Fruit fly (Drosophila melanogaster) whole organism, embryonic: ENCODE measurements around the gene CG11251.

Experiments used
- Adf1 ChIP-seq: fragments of 200-800 bp; sonication (Bioruptor generic); IDR thresholded peaks from 2 replicates; pipeline ENCODE4 v1.3.6; 2022; ENCODE audit warnings: missing biosample characterization, missing genetic modification characterization
- CG13287 ChIP-seq: fragments of 200-800 bp; sonication (Bioruptor generic); IDR thresholded peaks from 2 replicates; pipeline ENCODE4 v1.3.6; 2022; ENCODE audit warnings: missing biosample characterization, missing genetic modification characterization; ENCODE audit not compliant: partially characterized antibody
- CG15011 ChIP-seq: fragments of 200-800 bp; sonication (Bioruptor generic); optimal IDR thresholded peaks from 3 replicates; lab custom pipeline; 2018; ENCODE audit warnings: missing biosample characterization, mild to moderate bottlenecking, missing genetic modification characterization
- CG15479 ChIP-seq: fragments of 200-800 bp; sonication (Bioruptor generic); optimal IDR thresholded peaks from 3 replicates; lab custom pipeline; 2019; ENCODE audit warnings: missing biosample characterization, mild to moderate bottlenecking, missing genetic modification characterization, moderate library complexity
- CG15514 ChIP-seq: fragments of 200-800 bp; sonication (Bioruptor generic); optimal IDR thresholded peaks from 3 replicates; lab custom pipeline; 2017; ENCODE audit warnings: missing biosample characterization, missing genetic modification characterization, mild to moderate bottlenecking, moderate library complexity, missing genetic modification reagents
- CG15696 ChIP-seq: fragments of 200-800 bp; sonication (Bioruptor generic); optimal IDR thresholded peaks from 2 replicates; lab custom pipeline; 2019; ENCODE audit warnings: missing biosample characterization, mild to moderate bottlenecking, missing genetic modification characterization, moderate library complexity
- CG17568 ChIP-seq: fragments of 200-800 bp; sonication (Bioruptor generic); optimal IDR thresholded peaks from 2 replicates; lab custom pipeline; 2018; ENCODE audit warnings: missing biosample characterization, mild to moderate bottlenecking, missing genetic modification characterization, moderate library complexity
- CG17829 ChIP-seq: fragments of 200-800 bp; optimal IDR thresholded peaks from 2 replicates; lab custom pipeline; 2019; ENCODE audit warnings: missing biosample characterization, mild to moderate bottlenecking, missing genetic modification characterization, moderate library complexity
- CG2120 ChIP-seq: fragments of 200-800 bp; sonication (Bioruptor generic); optimal IDR thresholded peaks from 3 replicates; lab custom pipeline; 2016; ENCODE audit warnings: missing biosample characterization, missing genetic modification characterization
- CG2199 ChIP-seq: fragments of 200-800 bp; sonication (Bioruptor generic); IDR thresholded peaks from 3 replicates; pipeline ENCODE4 v1.3.6; 2022; ENCODE audit warnings: missing biosample characterization, missing genetic modification characterization
- CG2712 ChIP-seq: fragments of 200-800 bp; optimal IDR thresholded peaks from 3 replicates; lab custom pipeline; 2019; ENCODE audit warnings: missing biosample characterization, mild to moderate bottlenecking, missing genetic modification characterization, moderate library complexity
- CG30020 ChIP-seq: fragments of 200-800 bp; optimal IDR thresholded peaks from 2 replicates; lab custom pipeline; 2019; ENCODE audit warnings: missing biosample characterization, mild to moderate bottlenecking, missing genetic modification characterization, moderate library complexity
- CG31441 ChIP-seq: fragments of 200-800 bp; sonication (Bioruptor generic); IDR thresholded peaks from 2 replicates; pipeline ENCODE4 v1.3.6; 2022; ENCODE audit warnings: missing biosample characterization, missing genetic modification characterization
- CG3281 ChIP-seq: fragments of 200-800 bp; sonication (Bioruptor generic); optimal IDR thresholded peaks from 3 replicates; lab custom pipeline; 2017; ENCODE audit warnings: missing biosample characterization, mild to moderate bottlenecking, missing genetic modification characterization
- CG33213 ChIP-seq: fragments of 200-800 bp; sonication (Bioruptor generic); optimal IDR thresholded peaks from 3 replicates; lab custom pipeline; 2016; ENCODE audit warnings: missing biosample characterization, missing genetic modification characterization
- CG3995 ChIP-seq: fragments of 200-800 bp; sonication (Bioruptor generic); optimal IDR thresholded peaks from 3 replicates; lab custom pipeline; 2016; ENCODE audit warnings: missing biosample characterization, missing genetic modification characterization
- CG5180 ChIP-seq: fragments of 200-800 bp; sonication (Bioruptor generic); optimal IDR thresholded peaks from 3 replicates; lab custom pipeline; 2017; ENCODE audit warnings: missing biosample characterization, missing genetic modification characterization, mild to moderate bottlenecking, moderate library complexity, missing genetic modification reagents
- CG7271 ChIP-seq: fragments of 200-800 bp; sonication (Bioruptor generic); optimal IDR thresholded peaks from 2 replicates; lab custom pipeline; 2018; ENCODE audit warnings: missing biosample characterization, mild to moderate bottlenecking, missing genetic modification characterization, moderate library complexity
- CG7556 ChIP-seq: fragments of 200-800 bp; sonication (Bioruptor generic); optimal IDR thresholded peaks from 2 replicates; lab custom pipeline; 2017; ENCODE audit warnings: missing biosample characterization, mild to moderate bottlenecking, missing genetic modification characterization
- CG8765 ChIP-seq: fragments of 200-800 bp; sonication (Bioruptor generic); IDR thresholded peaks from 2 replicates; pipeline ENCODE4 v1.3.6; 2022; ENCODE audit warnings: missing biosample characterization, missing genetic modification characterization
- CG8924 ChIP-seq: fragments of 200-800 bp; optimal IDR thresholded peaks from 3 replicates; lab custom pipeline; 2019; ENCODE audit warnings: missing biosample characterization, mild to moderate bottlenecking, missing genetic modification characterization, moderate library complexity
- CG9797 ChIP-seq: fragments of 200-800 bp; sonication (Bioruptor generic); optimal IDR thresholded peaks from 3 replicates; lab custom pipeline; 2018; ENCODE audit warnings: missing biosample characterization, mild to moderate bottlenecking, missing genetic modification characterization
- D ChIP-seq, 2 experiments: fragments of 200-800 bp in 1 of 2; fragments of >200 bp in 1 of 2; sonication (Bioruptor generic) in 1 of 2; optimal IDR thresholded peaks; 2 replicates in 1 of 2; 3 replicates in 1 of 2; lab custom pipeline; 2017; ENCODE audit warnings: mild to moderate bottlenecking in 1 of 2, missing biosample characterization in 1 of 2, missing genetic modification characterization in 1 of 2, missing genetic modification reagents in 1 of 2
- D19A ChIP-seq: fragments of 200-800 bp; optimal IDR thresholded peaks from 3 replicates; lab custom pipeline; 2019; ENCODE audit warnings: missing biosample characterization, mild to moderate bottlenecking, missing genetic modification characterization, moderate library complexity
- Ets97D ChIP-seq: fragments of 200-800 bp; sonication (Bioruptor generic); optimal IDR thresholded peaks from 3 replicates; lab custom pipeline; 2016; ENCODE audit warnings: missing biosample characterization, missing genetic modification characterization
- Meics ChIP-seq: fragments of 200-800 bp; sonication (Bioruptor generic); optimal IDR thresholded peaks from 2 replicates; lab custom pipeline; 2017; ENCODE audit warnings: missing biosample characterization, mild to moderate bottlenecking, missing genetic modification characterization
- PHDP ChIP-seq: fragments of 200-800 bp; sonication (Bioruptor generic); optimal IDR thresholded peaks from 3 replicates; lab custom pipeline; 2018; ENCODE audit warnings: missing biosample characterization, mild to moderate bottlenecking, missing genetic modification characterization, moderate library complexity
- Pdp1 ChIP-seq, 2 experiments: fragments of 200-800 bp; sonication (Bioruptor generic); optimal IDR thresholded peaks; 3 replicates each; lab custom pipeline; 2016; ENCODE audit warnings: missing biosample characterization in 2 of 2, missing genetic modification characterization in 2 of 2, mild to moderate bottlenecking in 1 of 2, moderate library complexity in 1 of 2
- ac ChIP-seq: fragments of 200-800 bp; sonication (Bioruptor generic); optimal IDR thresholded peaks from 3 replicates; lab custom pipeline; 2017; ENCODE audit warnings: missing biosample characterization, mild to moderate bottlenecking, missing genetic modification characterization
- br ChIP-seq: fragments of >200 bp; optimal IDR thresholded peaks from 2 replicates; lab custom pipeline; 2017
- cato ChIP-seq: fragments of 200-800 bp; sonication (Bioruptor generic); optimal IDR thresholded peaks from 2 replicates; lab custom pipeline; 2016; ENCODE audit warnings: missing biosample characterization, missing genetic modification characterization, borderline replicate concordance
- da ChIP-seq: fragments of 200-800 bp; sonication (Bioruptor generic); optimal IDR thresholded peaks from 2 replicates; lab custom pipeline; 2016; ENCODE audit warnings: missing biosample characterization, missing genetic modification characterization
- fd102C ChIP-seq: fragments of 200-800 bp; sonication (Bioruptor generic); optimal IDR thresholded peaks from 2 replicates; lab custom pipeline; 2018; ENCODE audit warnings: missing biosample characterization, mild to moderate bottlenecking, missing genetic modification characterization, moderate library complexity
- ftz-f1 ChIP-seq: fragments of 200-800 bp; sonication (Bioruptor generic); optimal IDR thresholded peaks from 2 replicates; lab custom pipeline; 2016; ENCODE audit warnings: missing biosample characterization, missing genetic modification characterization
- fu2 ChIP-seq: fragments of 200-800 bp; sonication (Bioruptor generic); optimal IDR thresholded peaks from 2 replicates; lab custom pipeline; 2016; ENCODE audit warnings: missing biosample characterization, missing genetic modification characterization
- hth ChIP-seq: fragments of >200 bp; optimal IDR thresholded peaks from 2 replicates; lab custom pipeline; 2017; ENCODE audit warnings: inconsistent platforms
- kni ChIP-seq: fragments of 200-800 bp; sonication (Bioruptor generic); optimal IDR thresholded peaks from 3 replicates; lab custom pipeline; 2017; ENCODE audit warnings: mild to moderate bottlenecking, missing biosample characterization, missing genetic modification reagents, missing genetic modification characterization
- lola ChIP-seq, 3 experiments: fragments of >200 bp in 2 of 3; fragments of 200-800 bp in 1 of 3; sonication (Bioruptor generic) in 1 of 3; optimal IDR thresholded peaks; 2 replicates each; lab custom pipeline; 2017 to 2019; ENCODE audit warnings: missing biosample characterization in 3 of 3, missing genetic modification characterization in 3 of 3, mild to moderate bottlenecking in 1 of 3, moderate library complexity in 1 of 3
- nau ChIP-seq: fragments of 200-800 bp; sonication (Bioruptor generic); optimal IDR thresholded peaks from 3 replicates; lab custom pipeline; 2017; ENCODE audit warnings: missing biosample characterization, mild to moderate bottlenecking, missing genetic modification characterization, missing genetic modification reagents
- nmo ChIP-seq: fragments of 200-800 bp; sonication (Bioruptor generic); optimal IDR thresholded peaks from 2 replicates; lab custom pipeline; 2018; ENCODE audit warnings: missing biosample characterization, mild to moderate bottlenecking, missing genetic modification characterization, moderate library complexity
- otp ChIP-seq: fragments of 200-800 bp; sonication (Bioruptor generic); IDR thresholded peaks from 3 replicates; pipeline ENCODE4, ENCODE4 v1.3.6; 2022; ENCODE audit warnings: missing biosample characterization, missing genetic modification characterization
- prd ChIP-seq, 3 experiments: fragments of >200 bp in 2 of 3; fragments of 200-800 bp in 1 of 3; sonication (Bioruptor generic) in 1 of 3; optimal IDR thresholded peaks in 2 of 3; IDR thresholded peaks in 1 of 3; 2 replicates in 2 of 3; 3 replicates in 1 of 3; pipeline versions ENCODE4 v1.3.6 to Lab custom; 2017 to 2022; ENCODE audit warnings: missing biosample characterization in 1 of 3, missing genetic modification characterization in 1 of 3
- ranshi ChIP-seq: fragments of 200-800 bp; sonication (Bioruptor generic); IDR thresholded peaks from 2 replicates; pipeline ENCODE4 v1.3.6; 2022; ENCODE audit warnings: missing biosample characterization, missing genetic modification characterization
- scrt ChIP-seq: fragments of 200-800 bp; sonication (Bioruptor generic); optimal IDR thresholded peaks from 2 replicates; lab custom pipeline; 2018; ENCODE audit warnings: missing biosample characterization, mild to moderate bottlenecking, missing genetic modification characterization, moderate library complexity
- sim ChIP-seq: fragments of 200-800 bp; sonication (Bioruptor generic); IDR thresholded peaks from 2 replicates; pipeline ENCODE4 v1.3.6; 2022; ENCODE audit warnings: missing biosample characterization, missing genetic modification characterization
- slbo ChIP-seq: fragments of 200-800 bp; sonication (Bioruptor generic); IDR thresholded peaks from 2 replicates; pipeline ENCODE4 v1.3.6; 2022; ENCODE audit warnings: missing biosample characterization, missing genetic modification characterization
- tll ChIP-seq, 2 experiments: fragments of 200-800 bp in 1 of 2; fragments of >200 bp in 1 of 2; sonication (Bioruptor generic) in 1 of 2; optimal IDR thresholded peaks; 2 replicates each; lab custom pipeline; 2017 to 2019; ENCODE audit warnings: missing biosample characterization in 2 of 2, missing genetic modification characterization in 2 of 2, mild to moderate bottlenecking in 1 of 2, moderate library complexity in 1 of 2
- wdn ChIP-seq: fragments of 200-800 bp; sonication (Bioruptor generic); IDR thresholded peaks from 2 replicates; pipeline ENCODE4 v1.3.6; 2022; ENCODE audit warnings: missing biosample characterization, missing genetic modification characterization
- zen ChIP-seq: fragments of 200-800 bp; sonication (Bioruptor generic); optimal IDR thresholded peaks from 3 replicates; lab custom pipeline; 2018; ENCODE audit warnings: missing biosample characterization, mild to moderate bottlenecking, missing genetic modification characterization, moderate library complexity

CG11251 gene

DNA sequence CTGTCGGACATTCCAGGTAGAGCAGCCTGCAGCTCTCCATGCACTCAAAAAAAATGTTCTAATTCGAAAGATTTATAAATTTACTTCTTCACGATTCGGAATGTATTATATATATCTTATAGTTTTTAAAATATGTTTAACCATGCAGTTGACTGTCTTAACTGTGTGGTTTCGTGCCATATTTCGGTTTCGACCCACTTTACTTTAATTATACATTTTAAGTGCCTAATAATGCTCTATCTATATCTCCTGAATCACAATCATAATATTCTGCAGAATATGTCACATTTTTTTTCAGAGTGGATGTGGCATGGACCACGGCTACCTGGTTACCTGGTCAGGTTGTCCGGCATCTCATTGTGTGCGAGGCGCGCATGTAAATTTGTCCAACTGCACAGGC, 40.1 kb downstream of the CG11251 start (continued):
- no peak for TF ChIP-seq CG15514
- no peak for TF ChIP-seq CG2199 (GFP tag; lab: Robert Waterston, UW)
- TF ChIP-seq D19A (tag; lab: Kevin White, UChicago): peak; percentile 15
- peak; percentile 43 for TF ChIP-seq kni
- peak in 1 of 3 experiments; percentile 54 for TF ChIP-seq lola (GFP tag; optimal IDR thresholded peaks at IDR 0.05; lab: Kevin White, UChicago)
- no peak for TF ChIP-seq CG15011
- TF ChIP-seq Meics (GFP tag; lab: Kevin White, UChicago): no peak
- TF ChIP-seq scrt: no peak
- no peak for TF ChIP-seq CG3995 (GFP tag; lab: Kevin White, UChicago)
- no peak for TF ChIP-seq Pdp1 (GFP tag; optimal IDR thresholded peaks at IDR 0.05; lab: Kevin White, UChicago)
- TF ChIP-seq tll (GFP tag; optimal IDR thresholded peaks at IDR 0.05; lab: Kevin White, UChicago): peak in 1 of 2 experiments; percentile 65
- TF ChIP-seq PHDP (tag; lab: Kevin White, UChicago): no peak
- TF ChIP-seq da (GFP tag; lab: Kevin White, UChicago): no peak
- TF ChIP-seq CG7556 (GFP tag; lab: Kevin White, UChicago): peak; percentile 20
- TF ChIP-seq otp (GFP tag; lab: Robert Waterston, UW): no peak
- peak; percentile 61 for TF ChIP-seq fd102C
- no peak for TF ChIP-seq cato
- no peak for TF ChIP-seq nau (GFP tag; lab: Kevin White, UChicago)
- peak; percentile 89 for TF ChIP-seq CG15479
- TF ChIP-seq CG5180 (GFP tag; lab: Kevin White, UChicago): no peak
- peak; percentile 42 for TF ChIP-seq CG31441 (GFP tag; lab: Robert Waterston, UW)
- peak; percentile 84 for TF ChIP-seq CG15696
- TF ChIP-seq wdn (GFP tag; lab: Robert Waterston, UW): no peak
- peak; percentile 25 for TF ChIP-seq CG8924
- peak; percentile 30 for TF ChIP-seq nmo (GFP tag; lab: Kevin White, UChicago)
- TF ChIP-seq CG3281: no peak
- TF ChIP-seq br (lab: Kevin White, UChicago): no peak
- peak; percentile 83 for TF ChIP-seq zen (tag; lab: Kevin White, UChicago)
- TF ChIP-seq CG7271 (tag; lab: Kevin White, UChicago): peak; percentile 3
- no peak for TF ChIP-seq fu2
- no peak for TF ChIP-seq CG2120 (GFP tag; lab: Kevin White, UChicago)
- TF ChIP-seq CG30020 (tag; lab: Kevin White, UChicago): no peak
- TF ChIP-seq ranshi (GFP tag; lab: Robert Waterston, UW): no peak
- TF ChIP-seq ftz-f1 (GFP tag; lab: Kevin White, UChicago): no peak
- no peak for TF ChIP-seq Ets97D (GFP tag; lab: Kevin White, UChicago)
- peak; percentile 55 for TF ChIP-seq CG2712 (tag; lab: Kevin White, UChicago)
- no peak for TF ChIP-seq D (optimal IDR thresholded peaks at IDR 0.05; lab: Kevin White, UChicago)
- TF ChIP-seq D (GFP tag; optimal IDR thresholded peaks at IDR 0.05; lab: Kevin White, UChicago): peak; percentile 4
- no peak for TF ChIP-seq hth (lab: Kevin White, UChicago)
- TF ChIP-seq CG33213 (GFP tag; lab: Kevin White, UChicago): no peak
- no peak for TF ChIP-seq Adf1 (GFP tag; lab: Robert Waterston, UW)
- TF ChIP-seq CG17829 (tag; lab: Kevin White, UChicago): peak; percentile 35
- TF ChIP-seq CG8765 (GFP tag; lab: Robert Waterston, UW): no peak
- TF ChIP-seq CG13287 (GFP tag; lab: Robert Waterston, UW): no peak
- TF ChIP-seq sim (GFP tag; lab: Robert Waterston, UW): no peak
- TF ChIP-seq CG9797 (GFP tag; lab: Kevin White, UChicago): no peak
- no peak for TF ChIP-seq CG17568
- no peak for TF ChIP-seq slbo (GFP tag; lab: Robert Waterston, UW)
- TF ChIP-seq ac: peak; percentile 11
- TF ChIP-seq prd (optimal IDR thresholded peaks at IDR 0.05; lab: Kevin White, UChicago): no peak
- TF ChIP-seq prd (GFP tag; IDR thresholded peaks at IDR 0.05; lab: Robert Waterston, UW): peak; percentile 4; the same call in 1 of the 3 replicates
